Worm (Caenorhabditis elegans) whole organism, early embryonic: ENCODE data around the gene tni-1.
A peak's percentile ranks its signal among the peaks of the same experiment; 100 is the strongest.

Experiments used
- B0310.2 ChIP-seq: sonication (generic microtip); optimal IDR thresholded peaks from 2 replicates; lab custom pipeline; 2016; ENCODE audit warnings: mild to moderate bottlenecking, missing genetic modification characterization, missing compliant biosample characterization
- F13C5.2 ChIP-seq: sonication (generic microtip); optimal IDR thresholded peaks from 2 replicates; lab custom pipeline; 2017; ENCODE audit warnings: mild to moderate bottlenecking, missing genetic modification characterization, inconsistent platforms, missing compliant biosample characterization
- aly-1 ChIP-seq: sonication (generic microtip); optimal IDR thresholded peaks from 2 replicates; lab custom pipeline; 2016; ENCODE audit warnings: missing genetic modification characterization, missing compliant biosample characterization
- ama-1 ChIP-seq: fragments of 150-350 bp; optimal IDR thresholded peaks from 2 replicates; lab custom pipeline; 2014
- ceh-13 ChIP-seq: fragments of 200-800 bp; sonication (Bioruptor generic); optimal IDR thresholded peaks from 2 replicates; lab custom pipeline; 2018; ENCODE audit warnings: mild to moderate bottlenecking, missing genetic modification characterization, missing compliant biosample characterization
- ceh-36 ChIP-seq: sonication (generic microtip); optimal IDR thresholded peaks from 2 replicates; lab custom pipeline; 2016; ENCODE audit warnings: missing genetic modification characterization, inconsistent platforms, missing compliant biosample characterization
- ets-7 ChIP-seq: sonication (generic microtip); optimal IDR thresholded peaks from 2 replicates; lab custom pipeline; 2016; ENCODE audit warnings: missing genotype, missing genetic modification characterization, missing compliant biosample characterization
- flt-1 ChIP-seq: fragments of 200-800 bp; sonication (Bioruptor generic); IDR thresholded peaks from 2 replicates; pipeline ENCODE4 v1.3.6; 2022; ENCODE audit warnings: missing genetic modification characterization, missing compliant biosample characterization
- hmbx-1 ChIP-seq: sonication (generic microtip); optimal IDR thresholded peaks from 2 replicates; lab custom pipeline; 2016; ENCODE audit warnings: mild to moderate bottlenecking, missing genetic modification characterization, missing compliant biosample characterization
- hmg-4 ChIP-seq: fragments of 200-800 bp; sonication (Bioruptor generic); optimal IDR thresholded peaks from 2 replicates; lab custom pipeline; 2018; ENCODE audit warnings: mild to moderate bottlenecking, missing genetic modification characterization, missing compliant biosample characterization
- hnd-1 ChIP-seq: sonication (generic microtip); optimal IDR thresholded peaks from 2 replicates; lab custom pipeline; 2016; ENCODE audit warnings: missing genetic modification characterization, missing compliant biosample characterization
- pes-1 ChIP-seq: fragments of 200-800 bp; sonication (Bioruptor generic); IDR thresholded peaks from 2 replicates; pipeline ENCODE4 v1.3.6; 2022; ENCODE audit warnings: missing genetic modification reagents, missing genetic modification characterization, missing compliant biosample characterization
- scrt-1 ChIP-seq: fragments of 200-800 bp; sonication (Bioruptor generic); IDR thresholded peaks from 2 replicates; pipeline ENCODE4 v1.3.6; 2022; ENCODE audit warnings: missing genetic modification characterization, missing compliant biosample characterization
- sea-1 ChIP-seq: fragments of 200-800 bp; sonication (Bioruptor generic); conservative IDR thresholded peaks from 2 replicates; pipeline ENCODE4 v1.3.6; 2022; ENCODE audit warnings: missing genetic modification characterization, missing compliant biosample characterization
- tbx-11 ChIP-seq: fragments of 200-800 bp; sonication (Bioruptor generic); IDR thresholded peaks from 2 replicates; pipeline ENCODE4 v1.3.6; 2022; ENCODE audit warnings: missing genetic modification characterization, missing compliant biosample characterization
- tbx-37 ChIP-seq: fragments of 200-800 bp; sonication (Bioruptor generic); conservative IDR thresholded peaks from 2 replicates; pipeline ENCODE4 v1.3.6; 2022; ENCODE audit warnings: missing genetic modification reagents, missing genetic modification characterization, missing compliant biosample characterization
- tra-4 ChIP-seq: sonication (generic microtip); optimal IDR thresholded peaks from 2 replicates; lab custom pipeline; 2017; ENCODE audit warnings: missing genetic modification characterization, missing compliant biosample characterization

tni-1 gene

ce11 chrX:11367640-11368039 is 9.6 kb downstream of the tni-1 start:
- TF ChIP-seq hnd-1 (tag; lab: Kevin White, UChicago): no peak
- TF ChIP-seq F13C5.2: no peak
- no peak for TF ChIP-seq ceh-36 (tag; lab: Kevin White, UChicago)
- no peak for TF ChIP-seq scrt-1 (GFP tag; lab: Robert Waterston, UW)
- TF ChIP-seq flt-1: no peak
- TF ChIP-seq tbx-37 (GFP tag; lab: Robert Waterston, UW): no peak
- TF ChIP-seq ceh-13 (GFP tag; lab: Kevin White, UChicago): no peak
- no peak for TF ChIP-seq sea-1 (GFP tag; lab: Robert Waterston, UW)
- no peak for TF ChIP-seq ets-7 (tag; lab: Kevin White, UChicago)
- TF ChIP-seq ama-1: no peak
- no peak for TF ChIP-seq aly-1 (tag; lab: Kevin White, UChicago)
- no peak for TF ChIP-seq B0310.2 (tag; lab: Kevin White, UChicago)
- TF ChIP-seq hmg-4 (GFP tag; lab: Kevin White, UChicago): no peak
- no peak for TF ChIP-seq tbx-11
- TF ChIP-seq pes-1 (GFP tag; lab: Robert Waterston, UW): no peak

ce11 chrX:11367087-11367486 is 10.2 kb downstream of the tni-1 start:
- TF ChIP-seq hmbx-1 (tag; lab: Kevin White, UChicago) (no peak), F13C5.2 (no peak), scrt-1 (GFP tag; lab: Robert Waterston, UW) (no peak), ceh-13 (GFP tag; lab: Kevin White, UChicago) (no peak), flt-1 (no peak), tra-4 (tag; lab: Kevin White, UChicago) (no peak), sea-1 (GFP tag; lab: Robert Waterston, UW) (no peak), ceh-36 (tag; lab: Kevin White, UChicago) (no peak), ama-1 (no peak), B0310.2 (tag; lab: Kevin White, UChicago) (no peak), ets-7 (tag; lab: Kevin White, UChicago) (no peak), tbx-11 (no peak), hmg-4 (GFP tag; lab: Kevin White, UChicago) (no peak), aly-1 (tag; lab: Kevin White, UChicago) (no peak), tbx-37 (GFP tag; lab: Robert Waterston, UW) (no peak), pes-1 (GFP tag; lab: Robert Waterston, UW) (no peak), hnd-1 (tag; lab: Kevin White, UChicago) (no peak)

ce11 chrX:11365995-11366394 is 11.3 kb downstream of the tni-1 start:
- TF ChIP-seq tra-4 (tag; lab: Kevin White, UChicago) (no peak), pes-1 (GFP tag; lab: Robert Waterston, UW) (no peak), ets-7 (tag; lab: Kevin White, UChicago) (no peak), ceh-13 (GFP tag; lab: Kevin White, UChicago) (no peak), scrt-1 (GFP tag; lab: Robert Waterston, UW) (no peak), aly-1 (tag; lab: Kevin White, UChicago) (no peak), B0310.2 (tag; lab: Kevin White, UChicago) (no peak), sea-1 (GFP tag; lab: Robert Waterston, UW) (no peak; the same call in 1 of the 2 replicates), ceh-36 (tag; lab: Kevin White, UChicago) (no peak), flt-1 (no peak), hmbx-1 (tag; lab: Kevin White, UChicago) (no peak), hmg-4 (GFP tag; lab: Kevin White, UChicago) (peak; percentile 71), tbx-11 (0 out of 2 replicates have a peak, but pooled peaks have one; percentile 26), ama-1 (no peak)

ce11 chrX:11364914-11365313 is 12.4 kb downstream of the tni-1 start:
- TF ChIP-seq hmg-4 (GFP tag; lab: Kevin White, UChicago) (no peak), scrt-1 (GFP tag; lab: Robert Waterston, UW) (no peak), tbx-11 (no peak)

- TF ChIP-seq hmg-4 (GFP tag; lab: Kevin White, UChicago): no peak
- TF ChIP-seq ama-1: no peak
- no peak for TF ChIP-seq tbx-37 (GFP tag; lab: Robert Waterston, UW)
- TF ChIP-seq pes-1 (GFP tag; lab: Robert Waterston, UW): no peak
- TF ChIP-seq F13C5.2: no peak
- no peak for TF ChIP-seq tbx-11
- no peak for TF ChIP-seq B0310.2 (tag; lab: Kevin White, UChicago)
- no peak for TF ChIP-seq ets-7 (tag; lab: Kevin White, UChicago)
- TF ChIP-seq flt-1: no peak
- TF ChIP-seq hmbx-1 (tag; lab: Kevin White, UChicago): no peak
- TF ChIP-seq hnd-1 (tag; lab: Kevin White, UChicago): no peak
- no peak for TF ChIP-seq ceh-13 (GFP tag; lab: Kevin White, UChicago)
- no peak for TF ChIP-seq sea-1 (GFP tag; lab: Robert Waterston, UW)
- TF ChIP-seq aly-1 (tag; lab: Kevin White, UChicago): no peak
- no peak for TF ChIP-seq tra-4 (tag; lab: Kevin White, UChicago)
- no peak for TF ChIP-seq scrt-1 (GFP tag; lab: Robert Waterston, UW)
- TF ChIP-seq ceh-36 (tag; lab: Kevin White, UChicago): no peak
These were observed 19.8 kb downstream of the tni-1 start, which contains the start of gene pgp-4 for ce11 chrX:11357516-11357915. Gene pgp-4 (plus strand): TSS chrX:11357816.

- TF ChIP-seq hmg-4 (GFP tag; lab: Kevin White, UChicago) (no peak), ceh-36 (tag; lab: Kevin White, UChicago) (no peak), pes-1 (GFP tag; lab: Robert Waterston, UW) (no peak), scrt-1 (GFP tag; lab: Robert Waterston, UW) (no peak), aly-1 (tag; lab: Kevin White, UChicago) (no peak), B0310.2 (tag; lab: Kevin White, UChicago) (no peak), ets-7 (tag; lab: Kevin White, UChicago) (no peak), tbx-37 (GFP tag; lab: Robert Waterston, UW) (no peak), ceh-13 (GFP tag; lab: Kevin White, UChicago) (no peak)
These were observed 21.4 kb downstream of the tni-1 start for ce11 chrX:11355856-11356255.

ce11 chrX:11351856-11352255 is 25.4 kb downstream of the tni-1 start, which contains the start of gene pgp-3:
Gene pgp-3 (plus strand): TSS chrX:11352156.
- no peak for TF ChIP-seq hmbx-1 (tag; lab: Kevin White, UChicago)
- TF ChIP-seq ceh-13 (GFP tag; lab: Kevin White, UChicago): no peak
- TF ChIP-seq ets-7 (tag; lab: Kevin White, UChicago): no peak
- TF ChIP-seq tra-4 (tag; lab: Kevin White, UChicago): no peak
- no peak for TF ChIP-seq scrt-1 (GFP tag; lab: Robert Waterston, UW)
- TF ChIP-seq pes-1 (GFP tag; lab: Robert Waterston, UW): no peak
- no peak for TF ChIP-seq aly-1 (tag; lab: Kevin White, UChicago)
- no peak for TF ChIP-seq B0310.2 (tag; lab: Kevin White, UChicago)
- TF ChIP-seq F13C5.2: no peak
- no peak for TF ChIP-seq hmg-4 (GFP tag; lab: Kevin White, UChicago)
- TF ChIP-seq hnd-1 (tag; lab: Kevin White, UChicago): no peak
- no peak for TF ChIP-seq flt-1
- TF ChIP-seq tbx-37 (GFP tag; lab: Robert Waterston, UW): no peak
- no peak for TF ChIP-seq tbx-11
- TF ChIP-seq sea-1 (GFP tag; lab: Robert Waterston, UW): no peak
- no peak for TF ChIP-seq ceh-36 (tag; lab: Kevin White, UChicago)
- no peak for TF ChIP-seq ama-1
